Fruit fly (Drosophila melanogaster) whole organism, prepupa: ENCODE data around the gene ec.

Experiments
- Blimp-1 ChIP-seq: fragments of 200-800 bp; sonication (Bioruptor generic); optimal IDR thresholded peaks from 3 replicates; lab custom pipeline; 2017; ENCODE audit warnings: missing biosample characterization, missing genetic modification characterization, mild to moderate bottlenecking, moderate library complexity, missing genetic modification reagents
- CG10631 ChIP-seq: fragments of 200-800 bp; sonication (Bioruptor generic); optimal IDR thresholded peaks from 2 replicates; lab custom pipeline; 2016; ENCODE audit warnings: missing biosample characterization, missing genetic modification characterization
- CG10669 ChIP-seq: fragments of 200-800 bp; sonication (Bioruptor generic); optimal IDR thresholded peaks from 3 replicates; lab custom pipeline; 2018; ENCODE audit warnings: missing biosample characterization, mild to moderate bottlenecking, missing genetic modification characterization, moderate library complexity
- CG11294 ChIP-seq: fragments of 200-800 bp; sonication (Bioruptor generic); IDR thresholded peaks from 2 replicates; pipeline ENCODE4 v1.3.6; 2022; ENCODE audit warnings: missing biosample characterization, missing genetic modification characterization
- CG11762 ChIP-seq: fragments of 200-800 bp; sonication (Bioruptor generic); optimal IDR thresholded peaks from 3 replicates; lab custom pipeline; 2016; ENCODE audit warnings: missing biosample characterization, missing genetic modification characterization; ENCODE audit not compliant: insufficient read depth
- CG11902 ChIP-seq: fragments of 200-800 bp; sonication (Bioruptor generic); optimal IDR thresholded peaks from 3 replicates; lab custom pipeline; 2016; ENCODE audit warnings: missing biosample characterization, missing genetic modification characterization
- CG15336 ChIP-seq: fragments of 200-800 bp; sonication (Bioruptor generic); IDR thresholded peaks from 2 replicates; pipeline ENCODE4 v1.3.6; 2022; ENCODE audit warnings: missing biosample characterization, missing genetic modification characterization
- CG1621 ChIP-seq: fragments of 200-800 bp; sonication (Bioruptor generic); optimal IDR thresholded peaks from 3 replicates; lab custom pipeline; 2018; ENCODE audit warnings: missing biosample characterization, mild to moderate bottlenecking, missing genetic modification characterization
- CG16779 ChIP-seq: fragments of 200-800 bp; sonication (Bioruptor generic); optimal IDR thresholded peaks from 3 replicates; lab custom pipeline; 2017; ENCODE audit warnings: missing biosample characterization, mild to moderate bottlenecking, missing genetic modification characterization
- CG31627 ChIP-seq: fragments of 200-800 bp; sonication (Bioruptor generic); optimal IDR thresholded peaks from 3 replicates; lab custom pipeline; 2016; ENCODE audit warnings: missing biosample characterization, missing genetic modification characterization
- CG34406 ChIP-seq: fragments of 200-800 bp; sonication (Bioruptor generic); optimal IDR thresholded peaks from 3 replicates; lab custom pipeline; 2016; ENCODE audit warnings: missing biosample characterization, missing genetic modification characterization
- CG3919 ChIP-seq: fragments of 200-800 bp; sonication (Bioruptor generic); optimal IDR thresholded peaks from 3 replicates; lab custom pipeline; 2016; ENCODE audit warnings: missing biosample characterization, missing genetic modification characterization
- CG6854 ChIP-seq: fragments of 200-800 bp; sonication (Bioruptor generic); optimal IDR thresholded peaks from 2 replicates; lab custom pipeline; 2017; ENCODE audit warnings: missing biosample characterization, mild to moderate bottlenecking, missing genetic modification characterization
- CG7368 ChIP-seq: fragments of 200-800 bp; sonication (Bioruptor generic); optimal IDR thresholded peaks from 3 replicates; lab custom pipeline; 2016; ENCODE audit warnings: missing biosample characterization, missing genetic modification characterization
- CG8632 ChIP-seq: fragments of 200-800 bp; sonication (Bioruptor generic); optimal IDR thresholded peaks from 3 replicates; lab custom pipeline; 2016; ENCODE audit warnings: missing biosample characterization, missing genetic modification characterization
- CG9139 ChIP-seq: fragments of 200-800 bp; sonication (Bioruptor generic); optimal IDR thresholded peaks from 3 replicates; lab custom pipeline; 2017; ENCODE audit warnings: missing biosample characterization, mild to moderate bottlenecking, missing genetic modification characterization
- Eip75B ChIP-seq: fragments of 200-800 bp; sonication (Bioruptor generic); optimal IDR thresholded peaks from 3 replicates; lab custom pipeline; 2016; ENCODE audit warnings: missing biosample characterization, missing genetic modification characterization
- Eip78C ChIP-seq: fragments of 200-800 bp; sonication (Bioruptor generic); peaks from one replicate; lab custom pipeline; 2016; ENCODE audit warnings: missing biosample characterization, missing genetic modification characterization
- Ets21C ChIP-seq: fragments of 200-800 bp; sonication (Bioruptor generic); optimal IDR thresholded peaks from 3 replicates; lab custom pipeline; 2016; ENCODE audit warnings: missing biosample characterization, missing genetic modification characterization
- Ets96B ChIP-seq: fragments of 200-800 bp; optimal IDR thresholded peaks from 2 replicates; lab custom pipeline; 2019; ENCODE audit warnings: missing biosample characterization, mild to moderate bottlenecking, missing genetic modification characterization, moderate library complexity
- Gug ChIP-seq: fragments of 200-800 bp; sonication (Bioruptor generic); IDR thresholded peaks from 2 replicates; pipeline ENCODE4 v1.3.6; 2022; ENCODE audit warnings: missing biosample characterization, missing genetic modification characterization
- Hr38 ChIP-seq: sonication (Bioruptor generic); optimal IDR thresholded peaks from 2 replicates; lab custom pipeline; 2016; ENCODE audit warnings: missing biosample characterization, missing genetic modification characterization
- Hr39 ChIP-seq: fragments of 200-800 bp; sonication (Bioruptor generic); optimal IDR thresholded peaks from 2 replicates; lab custom pipeline; 2016; ENCODE audit warnings: missing biosample characterization, missing genetic modification characterization
- Met ChIP-seq: fragments of 200-800 bp; sonication (Bioruptor generic); optimal IDR thresholded peaks from 3 replicates; lab custom pipeline; 2016; ENCODE audit warnings: missing biosample characterization, missing genetic modification characterization
- OdsH ChIP-seq: fragments of 200-800 bp; sonication (Bioruptor generic); optimal IDR thresholded peaks from 3 replicates; lab custom pipeline; 2016; ENCODE audit warnings: missing biosample characterization, missing genetic modification characterization
- Smox ChIP-seq: fragments of 200-800 bp; sonication (Bioruptor generic); optimal IDR thresholded peaks from 3 replicates; lab custom pipeline; 2016; ENCODE audit warnings: missing biosample characterization, missing genetic modification characterization
- Sox102F ChIP-seq: fragments of 200-800 bp; sonication (Bioruptor generic); optimal IDR thresholded peaks from 2 replicates; lab custom pipeline; 2016; ENCODE audit warnings: missing biosample characterization, mild to moderate bottlenecking, missing genetic modification characterization
- Sox14 ChIP-seq: fragments of 200-800 bp; sonication (Bioruptor generic); optimal IDR thresholded peaks from 3 replicates; lab custom pipeline; 2016; ENCODE audit warnings: missing biosample characterization, missing genetic modification characterization
- Sox15 ChIP-seq: fragments of 200-800 bp; sonication (Bioruptor generic); optimal IDR thresholded peaks from 3 replicates; lab custom pipeline; 2016; ENCODE audit warnings: missing biosample characterization, missing genetic modification characterization
- achi ChIP-seq: fragments of 200-800 bp; sonication (Bioruptor generic); optimal IDR thresholded peaks from 3 replicates; lab custom pipeline; 2016; ENCODE audit warnings: missing biosample characterization, missing genetic modification characterization
- acj6 ChIP-seq: fragments of 200-800 bp; sonication (Bioruptor generic); optimal IDR thresholded peaks from 3 replicates; lab custom pipeline; 2016; ENCODE audit warnings: missing biosample characterization, missing genetic modification characterization
- cyc ChIP-seq: fragments of 200-800 bp; sonication (Bioruptor generic); optimal IDR thresholded peaks from 3 replicates; lab custom pipeline; 2016; ENCODE audit warnings: missing biosample characterization, missing genetic modification characterization
- dac ChIP-seq: fragments of 200-800 bp; sonication (Bioruptor generic); optimal IDR thresholded peaks from 2 replicates; lab custom pipeline; 2017; ENCODE audit warnings: missing biosample characterization, mild to moderate bottlenecking, missing genetic modification characterization
- dsx ChIP-seq: fragments of 200-800 bp; optimal IDR thresholded peaks from 3 replicates; lab custom pipeline; 2019; ENCODE audit warnings: missing biosample characterization, mild to moderate bottlenecking, missing genetic modification characterization, moderate library complexity; ENCODE audit not compliant: poor library complexity, severe bottlenecking
- eg ChIP-seq: fragments of 200-800 bp; sonication (Bioruptor generic); IDR thresholded peaks from 3 replicates; pipeline ENCODE4 v1.3.6; 2022; ENCODE audit warnings: missing biosample characterization, missing genetic modification characterization
- esn ChIP-seq: fragments of 200-800 bp; sonication (Bioruptor generic); optimal IDR thresholded peaks from 2 replicates; lab custom pipeline; 2016; ENCODE audit warnings: missing biosample characterization, mild to moderate bottlenecking, missing genetic modification characterization, moderate library complexity
- fd85E ChIP-seq: fragments of 200-800 bp; sonication (Bioruptor generic); optimal IDR thresholded peaks from 3 replicates; lab custom pipeline; 2016; ENCODE audit warnings: missing biosample characterization, missing genetic modification characterization
- fkh ChIP-seq: fragments of 200-800 bp; sonication (Bioruptor generic); optimal IDR thresholded peaks from 3 replicates; lab custom pipeline; 2017; ENCODE audit warnings: missing biosample characterization, mild to moderate bottlenecking, missing genetic modification characterization, moderate library complexity
- lz ChIP-seq: fragments of 200-800 bp; sonication (Bioruptor generic); optimal IDR thresholded peaks from 3 replicates; lab custom pipeline; 2016; ENCODE audit warnings: missing biosample characterization, missing genetic modification characterization
- net ChIP-seq: fragments of 200-800 bp; sonication (Bioruptor generic); optimal IDR thresholded peaks from 3 replicates; lab custom pipeline; 2016; ENCODE audit warnings: missing biosample characterization, missing genetic modification characterization
- pdm3 ChIP-seq: fragments of 200-800 bp; sonication (Bioruptor generic); optimal IDR thresholded peaks from 3 replicates; lab custom pipeline; 2016; ENCODE audit warnings: missing biosample characterization, missing genetic modification characterization
- salr ChIP-seq, 2 experiments: fragments of 200-800 bp; sonication (Bioruptor generic); optimal IDR thresholded peaks; 3 replicates each; lab custom pipeline; 2016 to 2018; ENCODE audit warnings: missing biosample characterization in 2 of 2, missing genetic modification characterization in 2 of 2, mild to moderate bottlenecking in 1 of 2
- spab ChIP-seq: fragments of 200-800 bp; sonication (Bioruptor generic); optimal IDR thresholded peaks from 2 replicates; lab custom pipeline; 2017; ENCODE audit warnings: missing biosample characterization, mild to moderate bottlenecking, missing genetic modification characterization, missing genetic modification reagents
- ss ChIP-seq, 2 experiments: fragments of 200-800 bp; sonication (Bioruptor generic); optimal IDR thresholded peaks; 2 replicates in 1 of 2; 3 replicates in 1 of 2; lab custom pipeline; 2017 to 2018; ENCODE audit warnings: mild to moderate bottlenecking in 2 of 2, missing biosample characterization in 2 of 2, missing genetic modification characterization in 2 of 2, moderate library complexity in 1 of 2
- svp ChIP-seq: fragments of 200-800 bp; sonication (Bioruptor generic); peaks from one replicate; lab custom pipeline; 2016; ENCODE audit warnings: missing biosample characterization, missing genetic modification characterization
- topi ChIP-seq: fragments of 200-800 bp; sonication (Bioruptor generic); optimal IDR thresholded peaks from 3 replicates; lab custom pipeline; 2016; ENCODE audit warnings: missing biosample characterization, missing genetic modification characterization
- vri ChIP-seq: fragments of 200-800 bp; sonication (Bioruptor generic); optimal IDR thresholded peaks from 3 replicates; lab custom pipeline; 2016; ENCODE audit warnings: missing biosample characterization, mild to moderate bottlenecking, missing genetic modification characterization

The ec gene

DNA sequence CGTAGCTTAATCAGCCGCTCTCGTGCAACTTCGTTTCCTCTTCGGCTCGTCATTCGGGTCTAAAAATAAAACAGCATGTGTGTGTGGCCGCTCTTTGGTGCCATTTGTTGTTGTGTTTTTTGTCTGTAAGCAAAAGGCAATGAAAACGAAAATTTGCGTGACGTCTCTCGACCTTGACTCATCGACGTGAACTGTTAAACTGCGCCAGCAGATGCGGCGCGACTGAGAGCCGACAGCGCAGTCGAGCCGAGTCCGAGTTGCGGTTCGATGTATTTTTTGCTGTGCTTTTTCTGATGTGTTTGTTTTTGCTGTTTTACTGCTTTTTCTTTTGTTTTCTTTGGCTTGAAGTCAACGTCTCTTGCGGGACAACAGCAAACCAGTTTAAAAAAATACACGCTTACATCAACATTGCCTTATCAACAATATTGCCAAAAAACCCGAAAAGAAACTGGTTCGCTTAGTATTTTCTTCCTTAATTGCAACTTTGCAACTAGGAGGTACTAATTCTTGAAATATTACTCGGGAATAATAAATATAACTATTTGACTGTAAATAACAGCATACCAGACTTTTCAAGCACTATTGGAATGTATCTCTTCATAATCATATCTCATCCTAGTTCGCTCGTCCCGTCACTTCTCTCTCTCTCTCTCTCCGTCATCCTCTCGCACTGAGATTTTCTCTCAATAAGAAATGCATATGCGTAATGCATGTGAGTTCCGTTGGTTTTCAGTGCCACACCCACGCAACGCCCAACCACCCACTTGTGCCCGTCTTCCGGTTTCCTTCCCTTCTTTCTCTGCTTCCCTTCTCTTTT lies 33.2 kb upstream of the ec start (continued):
- TF ChIP-seq ss (GFP tag; optimal IDR thresholded peaks at IDR 0.05; lab: Kevin White, UChicago) (peak; percentile 96 to 97), Met (GFP tag; lab: Kevin White, UChicago) (peak; percentile 6), CG7368 (GFP tag; lab: Kevin White, UChicago) (no peak), CG11762 (peak; percentile 38), esn (GFP tag; lab: Kevin White, UChicago) (no peak), Smox (no peak), CG16779 (tag; lab: Kevin White, UChicago) (peak; percentile 84), CG10669 (GFP tag; lab: Kevin White, UChicago) (peak; percentile 69), eg (GFP tag; lab: Robert Waterston, UW) (peak; percentile 75; the same call in 2 of the 3 replicates), CG9139 (peak; percentile 95), CG34406 (peak; percentile 1), Ets96B (tag; lab: Kevin White, UChicago) (peak; percentile 66), CG31627 (GFP tag; lab: Kevin White, UChicago) (no peak), lz (no peak), CG10631 (GFP tag; lab: Kevin White, UChicago) (no peak), CG6854 (GFP tag; lab: Kevin White, UChicago) (peak; percentile 78), net (GFP tag; lab: Kevin White, UChicago) (peak; percentile 63), Hr39 (no peak), Sox102F (GFP tag; lab: Kevin White, UChicago) (no peak), Sox15 (GFP tag; lab: Kevin White, UChicago) (no peak), OdsH (GFP tag; lab: Kevin White, UChicago) (no peak), spab (peak; percentile 82), CG3919 (peak; percentile 10), Gug (no peak), Eip75B (GFP tag; lab: Kevin White, UChicago) (peak; percentile 55), cyc (no peak), CG11902 (GFP tag; lab: Kevin White, UChicago) (no peak), dac (GFP tag; lab: Kevin White, UChicago) (peak; percentile 40), pdm3 (GFP tag; lab: Kevin White, UChicago) (no peak), fkh (peak; percentile 11)

DNA sequence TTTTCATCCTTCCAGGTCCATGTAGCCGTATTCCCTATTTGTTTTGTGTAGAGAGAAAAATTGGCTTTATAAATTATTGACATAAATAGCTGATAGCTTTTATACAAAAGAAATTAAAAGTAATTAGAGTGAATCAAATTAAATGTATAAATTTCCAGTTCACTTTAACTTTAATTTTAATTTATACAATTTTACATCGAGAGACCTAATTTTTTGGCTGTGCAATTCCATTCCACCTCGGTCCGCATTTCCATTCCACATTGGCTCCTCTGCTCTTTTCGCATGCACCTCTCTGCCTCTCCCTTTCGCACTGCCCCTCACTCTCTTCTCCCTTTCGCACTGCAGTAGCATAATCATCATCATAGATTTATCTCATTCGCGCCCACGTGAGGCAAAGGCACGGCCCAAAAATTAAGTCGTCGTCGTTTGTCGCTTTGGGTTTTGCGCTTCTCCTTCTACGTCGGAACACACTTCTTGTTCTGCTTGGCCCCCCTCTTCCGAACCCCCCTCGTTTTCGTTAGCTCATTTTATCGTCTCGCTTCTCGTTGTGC lies 32.5 kb upstream of the ec start:
- TF ChIP-seq CG7368 (GFP tag; lab: Kevin White, UChicago): peak; percentile 36
- peak; percentile 43 for TF ChIP-seq acj6 (GFP tag; lab: Kevin White, UChicago)
- TF ChIP-seq fkh: no peak
- TF ChIP-seq Smox: peak; percentile 38
- 0 out of 2 replicates have a peak, but pooled peaks have one; percentile 36 for TF ChIP-seq CG11294 (GFP tag; lab: Robert Waterston, UW)
- TF ChIP-seq CG8632 (GFP tag; lab: Kevin White, UChicago): no peak
- TF ChIP-seq salr (GFP tag; optimal IDR thresholded peaks at IDR 0.05; lab: Kevin White, UChicago): no peak
- peak; percentile 33 for TF ChIP-seq dsx (GFP tag; lab: Kevin White, UChicago)
- no peak for TF ChIP-seq fd85E (GFP tag; lab: Kevin White, UChicago)
- TF ChIP-seq CG11762: no peak
- TF ChIP-seq vri (GFP tag; lab: Kevin White, UChicago): no peak
- TF ChIP-seq ss (GFP tag; optimal IDR thresholded peaks at IDR 0.05; lab: Kevin White, UChicago): no peak
- no peak for TF ChIP-seq CG1621 (tag; lab: Kevin White, UChicago)
- TF ChIP-seq svp: peak; percentile 76
- TF ChIP-seq Ets21C: no peak
- no peak for TF ChIP-seq Sox15 (GFP tag; lab: Kevin White, UChicago)
- peak; percentile 57 for TF ChIP-seq CG10631 (GFP tag; lab: Kevin White, UChicago)
- TF ChIP-seq CG15336 (GFP tag; lab: Robert Waterston, UW): peak; percentile 64
- TF ChIP-seq Gug: peak; percentile 50
- peak; percentile 9 for TF ChIP-seq Blimp-1 (GFP tag; lab: Kevin White, UChicago)
- TF ChIP-seq achi (GFP tag; lab: Kevin White, UChicago): peak; percentile 21
- TF ChIP-seq CG3919: peak; percentile 55
- no peak for TF ChIP-seq Hr38 (GFP tag; lab: Kevin White, UChicago)
- TF ChIP-seq topi (GFP tag; lab: Kevin White, UChicago): peak; percentile 29
- TF ChIP-seq lz: peak; percentile 16
- TF ChIP-seq Sox14 (GFP tag; lab: Kevin White, UChicago): peak; percentile 11
- peak; percentile 42 for TF ChIP-seq CG10669 (GFP tag; lab: Kevin White, UChicago)
- TF ChIP-seq CG11902 (GFP tag; lab: Kevin White, UChicago): no peak
- TF ChIP-seq Ets96B (tag; lab: Kevin White, UChicago): peak; percentile 53
- TF ChIP-seq eg (GFP tag; lab: Robert Waterston, UW): no peak
- peak; percentile 78 for TF ChIP-seq Eip78C (GFP tag; lab: Kevin White, UChicago)
- TF ChIP-seq cyc: no peak
